Worm (Caenorhabditis elegans) whole organism, early embryonic: ENCODE results near the gene F46F5.13.

Source experiments
- B0310.2 ChIP-seq: sonication (generic microtip); optimal IDR thresholded peaks from 2 replicates; lab custom pipeline; 2016; ENCODE audit warnings: mild to moderate bottlenecking, missing genetic modification characterization, missing compliant biosample characterization
- F13C5.2 ChIP-seq: sonication (generic microtip); optimal IDR thresholded peaks from 2 replicates; lab custom pipeline; 2017; ENCODE audit warnings: mild to moderate bottlenecking, missing genetic modification characterization, inconsistent platforms, missing compliant biosample characterization
- aly-1 ChIP-seq: sonication (generic microtip); optimal IDR thresholded peaks from 2 replicates; lab custom pipeline; 2016; ENCODE audit warnings: missing genetic modification characterization, missing compliant biosample characterization
- ama-1 ChIP-seq: fragments of 150-350 bp; optimal IDR thresholded peaks from 2 replicates; lab custom pipeline; 2014
- ceh-13 ChIP-seq: fragments of 200-800 bp; sonication (Bioruptor generic); optimal IDR thresholded peaks from 2 replicates; lab custom pipeline; 2018; ENCODE audit warnings: mild to moderate bottlenecking, missing genetic modification characterization, missing compliant biosample characterization
- ceh-36 ChIP-seq: sonication (generic microtip); optimal IDR thresholded peaks from 2 replicates; lab custom pipeline; 2016; ENCODE audit warnings: missing genetic modification characterization, inconsistent platforms, missing compliant biosample characterization
- ets-7 ChIP-seq: sonication (generic microtip); optimal IDR thresholded peaks from 2 replicates; lab custom pipeline; 2016; ENCODE audit warnings: missing genotype, missing genetic modification characterization, missing compliant biosample characterization
- flt-1 ChIP-seq: fragments of 200-800 bp; sonication (Bioruptor generic); IDR thresholded peaks from 2 replicates; pipeline ENCODE4 v1.3.6; 2022; ENCODE audit warnings: missing genetic modification characterization, missing compliant biosample characterization
- hmg-4 ChIP-seq: fragments of 200-800 bp; sonication (Bioruptor generic); optimal IDR thresholded peaks from 2 replicates; lab custom pipeline; 2018; ENCODE audit warnings: mild to moderate bottlenecking, missing genetic modification characterization, missing compliant biosample characterization
- hnd-1 ChIP-seq: sonication (generic microtip); optimal IDR thresholded peaks from 2 replicates; lab custom pipeline; 2016; ENCODE audit warnings: missing genetic modification characterization, missing compliant biosample characterization
- scrt-1 ChIP-seq: fragments of 200-800 bp; sonication (Bioruptor generic); IDR thresholded peaks from 2 replicates; pipeline ENCODE4 v1.3.6; 2022; ENCODE audit warnings: missing genetic modification characterization, missing compliant biosample characterization
- sea-1 ChIP-seq: fragments of 200-800 bp; sonication (Bioruptor generic); conservative IDR thresholded peaks from 2 replicates; pipeline ENCODE4 v1.3.6; 2022; ENCODE audit warnings: missing genetic modification characterization, missing compliant biosample characterization
- tbx-37 ChIP-seq: fragments of 200-800 bp; sonication (Bioruptor generic); conservative IDR thresholded peaks from 2 replicates; pipeline ENCODE4 v1.3.6; 2022; ENCODE audit warnings: missing genetic modification reagents, missing genetic modification characterization, missing compliant biosample characterization
- tra-4 ChIP-seq: sonication (generic microtip); optimal IDR thresholded peaks from 2 replicates; lab custom pipeline; 2017; ENCODE audit warnings: missing genetic modification characterization, missing compliant biosample characterization

- TF ChIP-seq tbx-37 (GFP tag; lab: Robert Waterston, UW) (no peak), ama-1 (lab: Kevin White, UChicago) (no peak), B0310.2 (tag; lab: Kevin White, UChicago) (no peak), flt-1 (GFP tag; lab: Robert Waterston, UW) (no peak), scrt-1 (GFP tag; lab: Robert Waterston, UW) (no peak), ets-7 (tag; lab: Kevin White, UChicago) (no peak), sea-1 (GFP tag; lab: Robert Waterston, UW) (no peak), ceh-36 (tag; lab: Kevin White, UChicago) (no peak), hmg-4 (GFP tag; lab: Kevin White, UChicago) (no peak), tra-4 (no peak), hnd-1 (tag; lab: Kevin White, UChicago) (no peak), aly-1 (tag; lab: Kevin White, UChicago) (no peak), F13C5.2 (no peak), ceh-13 (GFP tag; lab: Kevin White, UChicago) (no peak)
Measured at ce11 chrII:757224-757623, 45.9 kb upstream of the F46F5.13 start.
